Worm (Caenorhabditis elegans) whole organism, L1 larva: ENCODE results near the gene tyr-1.

Experiments
- C04F5.9 ChIP-seq: sonication (generic microtip); optimal IDR thresholded peaks from 2 replicates; lab custom pipeline; 2016; ENCODE audit warnings: missing genetic modification characterization, missing compliant biosample characterization
- C34B4.2 ChIP-seq: sonication (generic microtip); optimal IDR thresholded peaks from 2 replicates; lab custom pipeline; 2017; ENCODE audit warnings: mild to moderate bottlenecking, missing genetic modification characterization, missing compliant biosample characterization
- F16B12.6 ChIP-seq: fragments of 150-350 bp; optimal IDR thresholded peaks from 2 replicates; lab custom pipeline; 2014; ENCODE audit warnings: missing biosample characterization, missing genetic modification characterization
- aha-1 ChIP-seq: fragments of 150-350 bp; optimal IDR thresholded peaks from 2 replicates; lab custom pipeline; 2014; ENCODE audit warnings: missing biosample characterization, missing genetic modification characterization
- aly-2 ChIP-seq: fragments of 150-350 bp; optimal IDR thresholded peaks from 2 replicates; lab custom pipeline; 2014; ENCODE audit warnings: missing biosample characterization, missing genetic modification characterization
- ama-1 ChIP-seq: fragments of 150-350 bp; optimal IDR thresholded peaks from 2 replicates; lab custom pipeline; 2014
- ceh-8 ChIP-seq: fragments of 200-800 bp; sonication (Bioruptor generic); optimal IDR thresholded peaks from 2 replicates; lab custom pipeline; 2018; ENCODE audit warnings: mild to moderate bottlenecking, missing genetic modification characterization, moderate library complexity, missing compliant biosample characterization
- ceh-82 ChIP-seq, 3 experiments: fragments of 150-350 bp in 1 of 3; sonication (generic microtip) in 2 of 3; optimal IDR thresholded peaks; 2 replicates each; lab custom pipeline; 2014 to 2017; ENCODE audit warnings: missing biosample characterization in 3 of 3, missing genetic modification characterization in 3 of 3
- ceh-88 ChIP-seq: fragments of 200-800 bp; sonication (Bioruptor generic); IDR thresholded peaks from 2 replicates; pipeline ENCODE4 v1.3.6; 2022; ENCODE audit warnings: missing genetic modification characterization, missing compliant biosample characterization
- ceh-90 ChIP-seq: sonication (generic microtip); optimal IDR thresholded peaks from 2 replicates; lab custom pipeline; 2016; ENCODE audit warnings: missing genetic modification characterization, missing compliant biosample characterization
- dpl-1 ChIP-seq, 3 experiments: fragments of 150-350 bp in 2 of 3; sonication (generic microtip) in 1 of 3; optimal IDR thresholded peaks; 2 replicates each; lab custom pipeline; 2014 to 2017; ENCODE audit warnings: missing biosample characterization in 3 of 3, missing genetic modification characterization in 3 of 3, missing genetic modification reagents in 3 of 3
- egl-13 ChIP-seq: sonication (generic microtip); optimal IDR thresholded peaks from 2 replicates; lab custom pipeline; 2016; ENCODE audit warnings: missing genotype, missing genetic modification reagents, missing genetic modification characterization, missing compliant biosample characterization
- egl-27 ChIP-seq, 2 experiments: fragments of 150-350 bp in 1 of 2; sonication (generic microtip); optimal IDR thresholded peaks; 3 replicates each; lab custom pipeline; 2017 to 2018; ENCODE audit warnings: missing biosample characterization in 2 of 2, missing genetic modification characterization in 2 of 2, missing genetic modification reagents in 2 of 2
- elt-2 ChIP-seq: sonication (generic microtip); optimal IDR thresholded peaks from 2 replicates; lab custom pipeline; 2016; ENCODE audit warnings: missing genetic modification characterization, mild to moderate bottlenecking, inconsistent platforms, missing compliant biosample characterization, missing genetic modification reagents
- elt-3 ChIP-seq, 6 experiments: fragments of 150-350 bp in 1 of 6; sonication (generic microtip); optimal IDR thresholded peaks; 2 replicates each; lab custom pipeline; 2017 to 2018; ENCODE audit warnings: missing biosample characterization in 6 of 6, missing genetic modification characterization in 6 of 6, inconsistent platforms in 1 of 6
- ets-5 ChIP-seq: fragments of 200-800 bp; sonication (Bioruptor generic); IDR thresholded peaks from 2 replicates; pipeline ENCODE4 v1.3.6; 2022; ENCODE audit warnings: missing genetic modification characterization, missing compliant biosample characterization
- fkh-4 ChIP-seq: sonication (generic microtip); optimal IDR thresholded peaks from 2 replicates; lab custom pipeline; 2016; ENCODE audit warnings: missing compliant biosample characterization, missing genetic modification characterization, borderline replicate concordance
- fkh-8 ChIP-seq: sonication (generic microtip); optimal IDR thresholded peaks from 2 replicates; lab custom pipeline; 2016; ENCODE audit warnings: mild to moderate bottlenecking, missing genetic modification characterization, missing compliant biosample characterization
- fos-1 ChIP-seq: fragments of 150-350 bp; optimal IDR thresholded peaks from 2 replicates; lab custom pipeline; 2014; ENCODE audit warnings: missing biosample characterization, missing genetic modification characterization
- grh-1 ChIP-seq: fragments of 200-800 bp; sonication (Bioruptor generic); IDR thresholded peaks from 2 replicates; pipeline ENCODE4 v1.3.6; 2022; ENCODE audit warnings: missing genetic modification reagents, missing genetic modification characterization, missing compliant biosample characterization
- hpl-2 ChIP-seq: fragments of 150-350 bp; optimal IDR thresholded peaks from 2 replicates; lab custom pipeline; 2014; ENCODE audit warnings: missing biosample characterization, missing genetic modification reagents, missing genetic modification characterization
- irx-1 ChIP-seq: sonication (generic microtip); optimal IDR thresholded peaks from 2 replicates; lab custom pipeline; 2016; ENCODE audit warnings: missing genetic modification characterization, missing compliant biosample characterization
- jun-1 ChIP-seq: fragments of 150-350 bp; optimal IDR thresholded peaks from 2 replicates; lab custom pipeline; 2014; ENCODE audit warnings: missing biosample characterization, missing genetic modification reagents, missing genetic modification characterization
- lin-14 ChIP-seq: fragments of 200-800 bp; sonication (Bioruptor generic); optimal IDR thresholded peaks from 2 replicates; lab custom pipeline; 2018; ENCODE audit warnings: mild to moderate bottlenecking, missing genetic modification characterization, moderate library complexity, missing compliant biosample characterization
- lin-15B ChIP-seq: fragments of 150-350 bp; sonication (generic microtip); optimal IDR thresholded peaks from 3 replicates; lab custom pipeline; 2014; ENCODE audit warnings: missing biosample characterization, missing genetic modification characterization
- lin-35 ChIP-seq, 2 experiments: fragments of 150-350 bp; optimal IDR thresholded peaks; 2 replicates each; lab custom pipeline; 2014; ENCODE audit warnings: missing biosample characterization in 2 of 2, missing genetic modification characterization in 2 of 2, missing genetic modification reagents in 2 of 2
- lir-3 ChIP-seq: sonication (generic microtip); optimal IDR thresholded peaks from 2 replicates; lab custom pipeline; 2016; ENCODE audit warnings: mild to moderate bottlenecking, missing genetic modification characterization, moderate library complexity, missing compliant biosample characterization; ENCODE audit not compliant: poor library complexity
- lsy-2 ChIP-seq, 2 experiments: fragments of 150-350 bp; optimal IDR thresholded peaks; 2 replicates each; lab custom pipeline; 2014; ENCODE audit warnings: missing biosample characterization in 2 of 2, missing genetic modification characterization in 2 of 2
- mef-2 ChIP-seq: fragments of 150-350 bp; optimal IDR thresholded peaks from 2 replicates; lab custom pipeline; 2014; ENCODE audit warnings: missing biosample characterization, missing genetic modification characterization
- mep-1 ChIP-seq: fragments of 150-350 bp; optimal IDR thresholded peaks from 2 replicates; lab custom pipeline; 2014; ENCODE audit warnings: missing biosample characterization, missing genetic modification characterization
- nhr-11 ChIP-seq: fragments of 150-350 bp; optimal IDR thresholded peaks from 2 replicates; lab custom pipeline; 2014; ENCODE audit warnings: missing biosample characterization, missing genetic modification characterization
- nhr-12 ChIP-seq: sonication (generic microtip); optimal IDR thresholded peaks from 2 replicates; lab custom pipeline; 2017; ENCODE audit warnings: missing biosample characterization, missing genetic modification characterization
- nhr-19 ChIP-seq: fragments of 200-800 bp; sonication (Bioruptor generic); conservative IDR thresholded peaks from 2 replicates; pipeline ENCODE4 v1.3.6; 2022; ENCODE audit warnings: missing genetic modification characterization, missing compliant biosample characterization
- nhr-20 ChIP-seq: sonication (generic microtip); optimal IDR thresholded peaks from 2 replicates; lab custom pipeline; 2016; ENCODE audit warnings: mild to moderate bottlenecking, missing genetic modification characterization, missing compliant biosample characterization
- nhr-237 ChIP-seq: fragments of 150-350 bp; optimal IDR thresholded peaks from 2 replicates; lab custom pipeline; 2014; ENCODE audit warnings: missing biosample characterization, missing genetic modification characterization
- nhr-28 ChIP-seq: fragments of 150-350 bp; optimal IDR thresholded peaks from 2 replicates; lab custom pipeline; 2014; ENCODE audit warnings: missing biosample characterization, missing genetic modification characterization
- nhr-47 ChIP-seq: sonication (generic microtip); optimal IDR thresholded peaks from 2 replicates; lab custom pipeline; 2016; ENCODE audit warnings: mild to moderate bottlenecking, missing genetic modification characterization, moderate library complexity, missing compliant biosample characterization
- nhr-71 ChIP-seq: sonication (generic microtip); optimal IDR thresholded peaks from 2 replicates; lab custom pipeline; 2016; ENCODE audit warnings: mild to moderate bottlenecking, missing genetic modification characterization, moderate library complexity, missing compliant biosample characterization
- nhr-76 ChIP-seq: sonication (generic microtip); optimal IDR thresholded peaks from 2 replicates; lab custom pipeline; 2017; ENCODE audit warnings: missing biosample characterization, missing genetic modification characterization
- nhr-77 ChIP-seq: fragments of 150-350 bp; optimal IDR thresholded peaks from 2 replicates; lab custom pipeline; 2014; ENCODE audit warnings: missing biosample characterization, missing genetic modification characterization
- nhr-90 ChIP-seq: sonication (generic microtip); optimal IDR thresholded peaks from 2 replicates; lab custom pipeline; 2016; ENCODE audit warnings: mild to moderate bottlenecking, missing genetic modification characterization, missing compliant biosample characterization; ENCODE audit not compliant: poor library complexity
- pqm-1 ChIP-seq: sonication (generic microtip); optimal IDR thresholded peaks from 3 replicates; lab custom pipeline; 2017; ENCODE audit warnings: missing biosample characterization, missing genetic modification characterization
- rnt-1 ChIP-seq: sonication (generic microtip); optimal IDR thresholded peaks from 2 replicates; lab custom pipeline; 2016; ENCODE audit warnings: mild to moderate bottlenecking, missing genetic modification characterization, moderate library complexity, missing compliant biosample characterization
- snpc-4 ChIP-seq: fragments of 150-350 bp; optimal IDR thresholded peaks from 2 replicates; lab custom pipeline; 2014; ENCODE audit warnings: missing biosample characterization, missing genetic modification characterization
- snu-23 ChIP-seq: sonication (generic microtip); optimal IDR thresholded peaks from 2 replicates; lab custom pipeline; 2016; ENCODE audit warnings: missing genetic modification characterization, missing compliant biosample characterization
- sptf-1 ChIP-seq: fragments of 150-350 bp; optimal IDR thresholded peaks from 2 replicates; lab custom pipeline; 2014; ENCODE audit warnings: missing biosample characterization, missing genetic modification characterization
- sup-37 ChIP-seq: fragments of 200-800 bp; sonication (Bioruptor generic); optimal IDR thresholded peaks from 2 replicates; lab custom pipeline; 2018; ENCODE audit warnings: mild to moderate bottlenecking, missing genetic modification characterization, missing compliant biosample characterization
- tbx-2 ChIP-seq: sonication (generic microtip); optimal IDR thresholded peaks from 2 replicates; lab custom pipeline; 2016; ENCODE audit warnings: missing genetic modification characterization, missing compliant biosample characterization
- tlp-1 ChIP-seq: fragments of 150-350 bp; optimal IDR thresholded peaks from 2 replicates; lab custom pipeline; 2014; ENCODE audit warnings: missing biosample characterization, missing genetic modification characterization
- unc-30 ChIP-seq: sonication (generic microtip); optimal IDR thresholded peaks from 2 replicates; lab custom pipeline; 2017; ENCODE audit warnings: missing biosample characterization, missing genetic modification characterization
- unc-98 ChIP-seq: fragments of 200-800 bp; sonication (Bioruptor generic); IDR thresholded peaks from 2 replicates; pipeline ENCODE4 v1.3.6; 2022; ENCODE audit warnings: missing genetic modification characterization, missing compliant biosample characterization
- zag-1 ChIP-seq: fragments of 150-350 bp; optimal IDR thresholded peaks from 2 replicates; lab custom pipeline; 2014; ENCODE audit warnings: missing biosample characterization, missing genetic modification characterization
- zip-4 ChIP-seq: fragments of 200-800 bp; sonication (Bioruptor generic); optimal IDR thresholded peaks from 2 replicates; lab custom pipeline; 2018; ENCODE audit warnings: mild to moderate bottlenecking, missing genetic modification characterization, moderate library complexity, missing compliant biosample characterization
- ztf-11 ChIP-seq, 2 experiments: sonication (generic microtip); optimal IDR thresholded peaks; 2 replicates each; lab custom pipeline; 2016 to 2017; ENCODE audit warnings: missing genetic modification characterization in 2 of 2, missing biosample characterization in 1 of 2, missing compliant biosample characterization in 1 of 2

Gene tyr-1

DNA sequence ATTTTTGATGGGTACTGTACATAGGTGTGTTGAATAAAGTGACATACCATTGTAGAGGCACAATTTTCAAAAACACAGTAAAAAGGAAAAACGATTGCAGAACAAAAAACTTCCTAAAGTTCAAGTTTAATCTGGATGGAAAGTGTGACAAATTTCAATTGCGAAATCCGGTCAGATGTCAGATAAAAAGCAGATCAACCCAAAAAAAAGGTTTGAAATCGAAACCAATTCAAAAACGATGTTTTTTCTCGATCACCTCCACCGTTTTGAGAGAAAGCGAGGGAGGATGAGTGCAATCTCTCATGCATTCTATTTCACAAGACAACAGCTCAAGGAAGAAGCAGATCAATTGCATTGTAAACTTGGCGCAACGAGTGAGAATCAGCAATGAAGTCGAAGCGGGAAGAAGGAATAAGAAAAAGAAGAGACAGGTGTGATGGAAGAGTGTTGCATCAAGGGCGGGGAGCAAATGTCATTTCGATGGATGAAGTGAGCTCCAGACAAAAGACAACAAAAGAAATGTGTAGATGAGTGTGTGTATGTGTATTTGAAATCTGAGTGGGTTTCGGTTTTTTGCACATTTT, 6.6 kb downstream of the tyr-1 start:
- no peak for TF ChIP-seq ama-1
- TF ChIP-seq nhr-11 (tag; lab: Kevin White, UChicago) = no peak
- no peak for TF ChIP-seq nhr-90
- no peak for TF ChIP-seq zag-1 (tag; lab: Kevin White, UChicago)
- TF ChIP-seq zip-4 (GFP tag; lab: Kevin White, UChicago) = no peak
- TF ChIP-seq mef-2 (tag; lab: Kevin White, UChicago) = no peak
- no peak for TF ChIP-seq irx-1 (tag; lab: Kevin White, UChicago)
- TF ChIP-seq ceh-88 (GFP tag; lab: Robert Waterston, UW) = no peak
- TF ChIP-seq unc-30 (tag; lab: Kevin White, UChicago) = no peak
- TF ChIP-seq lin-15B = no peak
- TF ChIP-seq nhr-237 (tag; lab: Kevin White, UChicago) = no peak
- no peak for TF ChIP-seq nhr-77
- TF ChIP-seq rnt-1 (tag; lab: Kevin White, UChicago) = peak; percentile 53
- no peak for TF ChIP-seq F16B12.6 (tag; lab: Kevin White, UChicago)
- peak; percentile 20 for TF ChIP-seq snu-23 (GFP tag; lab: Kevin White, UChicago)
- no peak for TF ChIP-seq aha-1
- TF ChIP-seq snpc-4 (tag; lab: Kevin White, UChicago) = no peak
- no peak for TF ChIP-seq grh-1 (GFP tag; lab: Robert Waterston, UW)
- no peak for TF ChIP-seq egl-13 (tag; lab: Kevin White, UChicago)
- no peak for TF ChIP-seq ztf-11 (tag; optimal IDR thresholded peaks at IDR 0.05; lab: Kevin White, UChicago)
- peak; percentile 78 for TF ChIP-seq lin-14 (GFP tag; lab: Kevin White, UChicago)
- TF ChIP-seq ets-5 (GFP tag; lab: Robert Waterston, UW) = no peak
- no peak for TF ChIP-seq lin-35 (GFP tag; optimal IDR thresholded peaks at IDR 0.05; lab: Kevin White, UChicago)
- TF ChIP-seq nhr-28 (tag; lab: Kevin White, UChicago) = no peak
- no peak for TF ChIP-seq egl-27 (tag; optimal IDR thresholded peaks at IDR 0.05; lab: Kevin White, UChicago)
- no peak for TF ChIP-seq C34B4.2 (tag; lab: Kevin White, UChicago)
- TF ChIP-seq nhr-12 = no peak
- no peak for TF ChIP-seq aly-2 (tag; lab: Kevin White, UChicago)
- TF ChIP-seq tbx-2 = no peak
- no peak for TF ChIP-seq elt-2
- TF ChIP-seq fos-1 = no peak
- no peak for TF ChIP-seq pqm-1 (tag; lab: Kevin White, UChicago)
- TF ChIP-seq mep-1 (tag; lab: Kevin White, UChicago) = no peak
- no peak for TF ChIP-seq C04F5.9 (tag; lab: Kevin White, UChicago)
- no peak for TF ChIP-seq ceh-90 (tag; lab: Kevin White, UChicago)
- TF ChIP-seq ceh-82 (tag; optimal IDR thresholded peaks at IDR 0.05; lab: Kevin White, UChicago) = no peak
- TF ChIP-seq ceh-8 (GFP tag; lab: Kevin White, UChicago) = no peak
- TF ChIP-seq nhr-20 (tag; lab: Kevin White, UChicago) = peak; percentile 27
- TF ChIP-seq nhr-19 (GFP tag; lab: Robert Waterston, UW) = peak; percentile 10; the same call in 1 of the 2 replicates
- no peak for TF ChIP-seq dpl-1 (GFP tag; optimal IDR thresholded peaks at IDR 0.05; lab: Kevin White, UChicago)
- no peak for TF ChIP-seq fkh-4 (tag; lab: Kevin White, UChicago)
- TF ChIP-seq sup-37 = no peak
- TF ChIP-seq lir-3 (tag; lab: Kevin White, UChicago) = no peak
- TF ChIP-seq lsy-2 (tag; optimal IDR thresholded peaks at IDR 0.05; lab: Kevin White, UChicago) = peak in 1 of 2 experiments; percentile 54
- no peak for TF ChIP-seq nhr-47 (tag; lab: Kevin White, UChicago)
- TF ChIP-seq jun-1 (tag; lab: Kevin White, UChicago) = no peak
- TF ChIP-seq tlp-1 = no peak
- TF ChIP-seq sptf-1 (tag; lab: Kevin White, UChicago) = no peak
- no peak for TF ChIP-seq unc-98 (GFP tag; lab: Robert Waterston, UW)
- no peak for TF ChIP-seq nhr-76 (tag; lab: Kevin White, UChicago)
- peak; percentile 46 for TF ChIP-seq nhr-71 (tag; lab: Kevin White, UChicago)
- no peak for TF ChIP-seq elt-3 (tag; optimal IDR thresholded peaks at IDR 0.05; lab: Kevin White, UChicago)
- TF ChIP-seq hpl-2 = no peak
- no peak for TF ChIP-seq fkh-8 (tag; lab: Kevin White, UChicago)
